In the genomic region with DNA sequence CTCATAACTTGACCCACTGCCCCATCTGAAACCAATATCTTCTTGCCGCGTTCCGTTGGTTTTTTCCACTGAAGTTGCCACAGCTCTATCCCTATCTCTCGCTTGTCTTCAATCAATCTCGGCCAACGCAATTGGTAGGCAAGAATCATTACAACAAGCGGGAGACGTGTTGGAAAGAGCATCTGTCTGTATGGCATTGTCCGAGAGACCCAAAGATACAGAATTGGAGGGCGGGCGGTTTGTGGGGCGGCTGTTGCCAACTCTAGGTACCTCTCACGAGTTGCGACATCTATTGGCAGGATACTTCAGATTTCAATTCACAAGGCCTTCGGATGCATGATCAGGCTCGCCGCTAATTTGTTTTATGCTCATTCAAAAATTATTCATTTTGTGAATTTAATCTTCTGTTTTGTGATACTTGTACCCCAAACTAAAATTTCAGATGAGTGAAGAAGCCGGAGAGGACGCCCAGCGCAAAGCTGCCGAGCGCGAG, we compare ENCODE assay signal across 1 worm cellular context.
A peak's percentile ranks its signal among the peaks of the same experiment; 100 is the strongest.
TF ChIP-seq lines count a peak whose summit lies in the region.

A gene (plus strand): TSS at position 443 of the 493 bp plus-strand sequence.

TF ChIP-seq in whole organism, L1 larva, 84 proteins besides CTCF, POLR2A, EP300 and RAD21 (continued from another document):
- TF ChIP-seq fkh-4 (tag; optimal IDR thresholded peaks at IDR 0.05; lab: Kevin White, UChicago; ENCODE audit: borderline replicate concordance): peak; percentile 37
- TF ChIP-seq nhr-11 (tag; optimal IDR thresholded peaks at IDR 0.05; lab: Kevin White, UChicago): no peak
- peak; percentile 20 for TF ChIP-seq nhr-20 (tag; optimal IDR thresholded peaks at IDR 0.05; lab: Kevin White, UChicago)
- TF ChIP-seq dsc-1 (tag; optimal IDR thresholded peaks at IDR 0.05; lab: Kevin White, UChicago): peak; percentile 82
- TF ChIP-seq nhr-77 (tag; optimal IDR thresholded peaks at IDR 0.05; lab: Kevin White, UChicago): no peak
- peak; percentile 25 for TF ChIP-seq unc-130 (tag; optimal IDR thresholded peaks at IDR 0.05; lab: Kevin White, UChicago)
- TF ChIP-seq nhr-19 (GFP tag; conservative IDR thresholded peaks at IDR 0.05; lab: Robert Waterston, UW): peak; percentile 57
- peak; percentile 81 for TF ChIP-seq rnt-1 (tag; optimal IDR thresholded peaks at IDR 0.05; lab: Kevin White, UChicago)
- TF ChIP-seq pag-3 (tag; optimal IDR thresholded peaks at IDR 0.05; lab: Kevin White, UChicago; ENCODE audit: borderline replicate concordance, insufficient read depth): peak; percentile 92
- TF ChIP-seq mab-9 (GFP tag; IDR thresholded peaks at IDR 0.05; lab: Robert Waterston, UW): no peak
- TF ChIP-seq ztf-11 (tag; optimal IDR thresholded peaks at IDR 0.05; lab: Kevin White, UChicago): no peak
- TF ChIP-seq grh-1 (GFP tag; IDR thresholded peaks at IDR 0.05; lab: Robert Waterston, UW): no peak
- peak; percentile 14 for TF ChIP-seq snu-23 (GFP tag; optimal IDR thresholded peaks at IDR 0.05; lab: Kevin White, UChicago)
- TF ChIP-seq nhr-90 (tag; optimal IDR thresholded peaks at IDR 0.05; lab: Kevin White, UChicago; ENCODE audit: poor library complexity): no peak
- no peak for TF ChIP-seq nhr-76 (tag; optimal IDR thresholded peaks at IDR 0.05; lab: Kevin White, UChicago)
- TF ChIP-seq unc-62 (GFP tag; optimal IDR thresholded peaks at IDR 0.05; lab: Kevin White, UChicago): no peak
- peak in 1 of 2 experiments; percentile 23 for TF ChIP-seq lsy-2 (tag; optimal IDR thresholded peaks at IDR 0.05; lab: Kevin White, UChicago)
- TF ChIP-seq ets-5 (GFP tag; IDR thresholded peaks at IDR 0.05; lab: Robert Waterston, UW): no peak
- TF ChIP-seq nhr-84 (tag; optimal IDR thresholded peaks at IDR 0.05; lab: Kevin White, UChicago): no peak
- no peak for TF ChIP-seq unc-86 (tag; optimal IDR thresholded peaks at IDR 0.05; lab: Kevin White, UChicago)
- TF ChIP-seq hpl-2 (GFP tag; optimal IDR thresholded peaks at IDR 0.05; lab: Kevin White, UChicago): no peak
- peak; percentile 74 for TF ChIP-seq nhr-71 (tag; optimal IDR thresholded peaks at IDR 0.05; lab: Kevin White, UChicago)
- no peak for TF ChIP-seq ces-1 (GFP tag; optimal IDR thresholded peaks at IDR 0.05; lab: Kevin White, UChicago)
- TF ChIP-seq ceh-63 (GFP tag; optimal IDR thresholded peaks at IDR 0.05; lab: Kevin White, UChicago): no peak
- TF ChIP-seq lin-39 (tag; optimal IDR thresholded peaks at IDR 0.05; lab: Kevin White, UChicago): peak; percentile 15
- no peak for TF ChIP-seq pax-3 (tag; optimal IDR thresholded peaks at IDR 0.05; lab: Kevin White, UChicago)
- no peak for TF ChIP-seq mef-2 (tag; optimal IDR thresholded peaks at IDR 0.05; lab: Kevin White, UChicago)
- TF ChIP-seq ceh-88 (GFP tag; IDR thresholded peaks at IDR 0.05; lab: Robert Waterston, UW): no peak
- no peak for TF ChIP-seq skn-1 (tag; optimal IDR thresholded peaks at IDR 0.05; lab: Kevin White, UChicago)
- TF ChIP-seq lin-15B (tag; optimal IDR thresholded peaks at IDR 0.05; lab: Kevin White, UChicago): no peak
- no peak for TF ChIP-seq fkh-10 (GFP tag; optimal IDR thresholded peaks at IDR 0.05; lab: Kevin White, UChicago)
TF ChIP-seq in whole organism, L1 larva: peak in this region for 12.
